Fruit fly (Drosophila melanogaster): ENCODE results near the gene Gr22e.
A peak's percentile ranks its signal among the peaks of the same experiment; 100 is the strongest.

Gene Gr22e

dm6 chr2L:1737057-1737581 lies 46.7 kb upstream of the Gr22e start (continued):
- TF ChIP-seq Bteb2 (GFP tag; optimal IDR thresholded peaks at IDR 0.05) (peak; percentile 87), CG14667 (GFP tag; IDR thresholded peaks at IDR 0.05) (peak; percentile 85), CG13287 (GFP tag; IDR thresholded peaks at IDR 0.05; ENCODE audit: partially characterized antibody) (peak; percentile 42; the same call in 1 of the 2 replicates), eyg (GFP tag; optimal IDR thresholded peaks at IDR 0.05) (peak; percentile 75), org-1 (GFP tag; optimal IDR thresholded peaks at IDR 0.05) (peak; percentile 93), GATAe (GFP tag; conservative IDR thresholded peaks at IDR 0.05) (peak; percentile 51; the same call in 1 of the 2 replicates), luna (GFP tag; optimal IDR thresholded peaks at IDR 0.05) (peak; percentile 47), D19A (tag; optimal IDR thresholded peaks at IDR 0.05) (peak; percentile 85), CG7786 (GFP tag; optimal IDR thresholded peaks at IDR 0.05) (peak; percentile 93), sim (GFP tag; IDR thresholded peaks at IDR 0.05) (peak; percentile 60), ERR (GFP tag; optimal IDR thresholded peaks at IDR 0.05) (peak; percentile 63), eve (GFP tag; optimal IDR thresholded peaks at IDR 0.05) (peak in 1 of 2 experiments; percentile 94), CG1602 (GFP tag; optimal IDR thresholded peaks at IDR 0.05) (peak; percentile 91), CG18599 (GFP tag; optimal IDR thresholded peaks at IDR 0.05) (peak; percentile 87), phol (tag; optimal IDR thresholded peaks at IDR 0.05) (peak; percentile 91), CG13123 (GFP tag; optimal IDR thresholded peaks at IDR 0.05) (peak; percentile 71), Mad (GFP tag; optimal IDR thresholded peaks at IDR 0.05) (peak; percentile 86), lola (GFP tag; optimal IDR thresholded peaks at IDR 0.05) (peak in 1 of 3 experiments; percentile 80), CG18011 (GFP tag; optimal IDR thresholded peaks at IDR 0.05) (peak; percentile 56), HHEX (GFP tag; optimal IDR thresholded peaks at IDR 0.05) (peak; percentile 78), vvl (GFP tag; IDR thresholded peaks at IDR 0.05) (peak; percentile 90), mirr (GFP tag; optimal IDR thresholded peaks at IDR 0.05) (peak; percentile 40), CG3995 (GFP tag; optimal IDR thresholded peaks at IDR 0.05) (peak; percentile 48), ewg (GFP tag; optimal IDR thresholded peaks at IDR 0.05) (peak; percentile 89), CG17802 (tag; optimal IDR thresholded peaks at IDR 0.05) (peak; percentile 52), CG12219 (GFP tag; optimal IDR thresholded peaks at IDR 0.05) (peak; percentile 76), CG8388 (GFP tag; optimal IDR thresholded peaks at IDR 0.05) (peak; percentile 85), Rx (GFP tag; IDR thresholded peaks at IDR 0.05) (peak; percentile 70), CG6765 (GFP tag; optimal IDR thresholded peaks at IDR 0.05) (peak; percentile 22), CG10209 (GFP tag; optimal IDR thresholded peaks at IDR 0.05) (peak; percentile 89), D (optimal IDR thresholded peaks at IDR 0.05) (no peak), D (GFP tag; optimal IDR thresholded peaks at IDR 0.05) (peak; percentile 88), CG10431 (GFP tag; optimal IDR thresholded peaks at IDR 0.05) (no peak), BtbVII (GFP tag; optimal IDR thresholded peaks at IDR 0.05) (peak; percentile 76), Myb (GFP tag; optimal IDR thresholded peaks at IDR 0.05) (peak; percentile 75), CG12071 (GFP tag; optimal IDR thresholded peaks at IDR 0.05) (peak; percentile 65), B-H1 (GFP tag; IDR thresholded peaks at IDR 0.05) (peak; percentile 66), nau (GFP tag; optimal IDR thresholded peaks at IDR 0.05) (peak; percentile 86), chif (GFP tag; optimal IDR thresholded peaks at IDR 0.05) (peak; percentile 87 to 94), CG31441 (GFP tag; IDR thresholded peaks at IDR 0.05) (peak; percentile 89), odd (GFP tag; optimal IDR thresholded peaks at IDR 0.05) (peak; percentile 61), CG16813 (GFP tag; IDR thresholded peaks at IDR 0.05; ENCODE audit: partially characterized antibody) (no peak), CG8359 (GFP tag; optimal IDR thresholded peaks at IDR 0.05; ENCODE audit: borderline replicate concordance) (peak; percentile 51), insv (GFP tag; optimal IDR thresholded peaks at IDR 0.05) (no peak), ci (GFP tag; IDR thresholded peaks at IDR 0.05) (peak; percentile 90), gro (GFP tag; optimal IDR thresholded peaks at IDR 0.05) (peak; percentile 68), zen2 (GFP tag; IDR thresholded peaks at IDR 0.05; ENCODE audit: partially characterized antibody) (no peak; the same call in 2 of the 3 replicates), CG8765 (GFP tag; IDR thresholded peaks at IDR 0.05) (peak; percentile 68; the same call in 1 of the 2 replicates), Scr (GFP tag; IDR thresholded peaks at IDR 0.05; ENCODE audit: partially characterized antibody) (0 out of 2 replicates have a peak, but pooled peaks have one; percentile 10)

All from whole organism, embryonic.